Worm (Caenorhabditis elegans) whole organism, late embryonic: ENCODE measurements around the gene flp-24.

Experiments
- K02D7.2 ChIP-seq: sonication (generic microtip); optimal IDR thresholded peaks from 2 replicates; lab custom pipeline; 2017; ENCODE audit warnings: mild to moderate bottlenecking, missing genetic modification characterization, missing compliant biosample characterization
- K09A11.1 ChIP-seq: sonication (generic microtip); optimal IDR thresholded peaks from 2 replicates; lab custom pipeline; 2017; ENCODE audit warnings: antibody characterized with exemption, mild to moderate bottlenecking, missing genetic modification characterization, missing compliant biosample characterization; ENCODE audit not compliant: insufficient read depth
- T23F11.4 ChIP-seq: fragments of 200-800 bp; sonication (Bioruptor generic); optimal IDR thresholded peaks from 2 replicates; lab custom pipeline; 2018; ENCODE audit warnings: mild to moderate bottlenecking, missing genetic modification characterization, missing compliant biosample characterization
- ahr-1 ChIP-seq: sonication (generic microtip); optimal IDR thresholded peaks from 2 replicates; lab custom pipeline; 2016; ENCODE audit warnings: missing genetic modification characterization, missing compliant biosample characterization
- ama-1 ChIP-seq: fragments of 150-350 bp; optimal IDR thresholded peaks from 2 replicates; lab custom pipeline; 2014
- ceh-19 ChIP-seq: fragments of 200-800 bp; sonication (Bioruptor generic); optimal IDR thresholded peaks from 2 replicates; lab custom pipeline; 2018; ENCODE audit warnings: mild to moderate bottlenecking, missing genetic modification characterization, missing compliant biosample characterization
- ceh-22 ChIP-seq: sonication (generic microtip); optimal IDR thresholded peaks from 2 replicates; lab custom pipeline; 2017; ENCODE audit warnings: missing biosample characterization, missing genetic modification characterization
- ceh-31 ChIP-seq: sonication (generic microtip); optimal IDR thresholded peaks from 2 replicates; lab custom pipeline; 2016; ENCODE audit warnings: missing genetic modification characterization, missing compliant biosample characterization
- ceh-34 ChIP-seq: sonication (generic microtip); optimal IDR thresholded peaks from 2 replicates; lab custom pipeline; 2016; ENCODE audit warnings: mild to moderate bottlenecking, missing genetic modification characterization, missing compliant biosample characterization
- ceh-45 ChIP-seq: fragments of 200-800 bp; sonication (Bioruptor generic); IDR thresholded peaks from 2 replicates; pipeline ENCODE4 v1.3.6; 2022; ENCODE audit warnings: missing genetic modification reagents, missing genetic modification characterization, missing compliant biosample characterization
- ceh-48 ChIP-seq: sonication (generic microtip); optimal IDR thresholded peaks from 2 replicates; lab custom pipeline; 2016; ENCODE audit warnings: missing genetic modification characterization, inconsistent platforms, missing compliant biosample characterization
- ceh-6 ChIP-seq: fragments of 200-800 bp; sonication (Bioruptor generic); optimal IDR thresholded peaks from 2 replicates; lab custom pipeline; 2018; ENCODE audit warnings: mild to moderate bottlenecking, missing genetic modification characterization, missing compliant biosample characterization
- ceh-9 ChIP-seq: sonication (generic microtip); optimal IDR thresholded peaks from 2 replicates; lab custom pipeline; 2016; ENCODE audit warnings: mild to moderate bottlenecking, missing genetic modification characterization, inconsistent platforms, missing compliant biosample characterization
- dmd-4 ChIP-seq: sonication (generic microtip); optimal IDR thresholded peaks from 2 replicates; lab custom pipeline; 2016; ENCODE audit warnings: borderline replicate concordance, missing genetic modification characterization, missing compliant biosample characterization
- elt-2 ChIP-seq: sonication (generic microtip); optimal IDR thresholded peaks from 2 replicates; lab custom pipeline; 2016; ENCODE audit warnings: missing genetic modification reagents, missing genetic modification characterization, missing compliant biosample characterization
- eyg-1 ChIP-seq: sonication (generic microtip); optimal IDR thresholded peaks from 2 replicates; lab custom pipeline; 2016; ENCODE audit warnings: missing genotype, missing genetic modification characterization, missing compliant biosample characterization
- fkh-6 ChIP-seq: sonication (generic microtip); optimal IDR thresholded peaks from 2 replicates; lab custom pipeline; 2016; ENCODE audit warnings: missing genetic modification characterization, missing compliant biosample characterization
- gmeb-2 ChIP-seq: sonication (generic microtip); optimal IDR thresholded peaks from 2 replicates; lab custom pipeline; 2016; ENCODE audit warnings: missing genetic modification characterization, inconsistent platforms, missing compliant biosample characterization
- hlh-6 ChIP-seq: sonication (generic microtip); optimal IDR thresholded peaks from 2 replicates; lab custom pipeline; 2016; ENCODE audit warnings: missing genotype, missing genetic modification characterization, missing compliant biosample characterization
- hlh-8 ChIP-seq: sonication (generic microtip); optimal IDR thresholded peaks from 2 replicates; lab custom pipeline; 2016; ENCODE audit warnings: missing genotype, missing genetic modification characterization, missing compliant biosample characterization
- mec-3 ChIP-seq: sonication (generic microtip); optimal IDR thresholded peaks from 2 replicates; lab custom pipeline; 2016; ENCODE audit warnings: borderline replicate concordance, missing genetic modification characterization, missing compliant biosample characterization
- nhr-11 ChIP-seq: fragments of 150-350 bp; optimal IDR thresholded peaks from 2 replicates; lab custom pipeline; 2014; ENCODE audit warnings: missing biosample characterization, missing genetic modification characterization
- pat-9 ChIP-seq: fragments of 200-800 bp; sonication (Bioruptor generic); optimal IDR thresholded peaks from 2 replicates; lab custom pipeline; 2018; ENCODE audit warnings: mild to moderate bottlenecking, missing genetic modification characterization, moderate library complexity, missing compliant biosample characterization
- pax-1 ChIP-seq: fragments of 150-350 bp; optimal IDR thresholded peaks from 2 replicates; lab custom pipeline; 2014; ENCODE audit warnings: missing biosample characterization, missing genetic modification characterization
- pqm-1 ChIP-seq: sonication (generic microtip); optimal IDR thresholded peaks from 2 replicates; lab custom pipeline; 2016; ENCODE audit warnings: missing genetic modification characterization, missing compliant biosample characterization
- ref-2 ChIP-seq: sonication (generic microtip); optimal IDR thresholded peaks from 2 replicates; lab custom pipeline; 2016; ENCODE audit warnings: missing genetic modification characterization, missing compliant biosample characterization
- rnt-1 ChIP-seq: sonication (generic microtip); optimal IDR thresholded peaks from 2 replicates; lab custom pipeline; 2016; ENCODE audit warnings: missing genetic modification characterization, missing compliant biosample characterization
- sdc-2 ChIP-seq: sonication (generic microtip); optimal IDR thresholded peaks from 2 replicates; lab custom pipeline; 2016; ENCODE audit warnings: missing genotype, missing genetic modification characterization, missing compliant biosample characterization
- sox-2 ChIP-seq: fragments of 200-800 bp; sonication (Bioruptor generic); IDR thresholded peaks from 2 replicates; pipeline ENCODE4 v1.3.6; 2022; ENCODE audit warnings: missing genetic modification reagents, missing genetic modification characterization, missing compliant biosample characterization
- tbx-7 ChIP-seq: sonication (generic microtip); optimal IDR thresholded peaks from 2 replicates; lab custom pipeline; 2016; ENCODE audit warnings: missing genotype, missing genetic modification characterization, missing compliant biosample characterization
- unc-3 ChIP-seq, 2 experiments: fragments of 200-800 bp in 1 of 2; sonication (Bioruptor generic) in 1 of 2; sonication (generic microtip) in 1 of 2; conservative IDR thresholded peaks in 1 of 2; optimal IDR thresholded peaks in 1 of 2; 2 replicates each; pipeline versions ENCODE4 v1.3.6 to Lab custom; 2016 to 2022; ENCODE audit warnings: missing compliant biosample characterization in 2 of 2, missing genetic modification characterization in 2 of 2, missing genetic modification reagents in 1 of 2
- unc-55 ChIP-seq: sonication (generic microtip); optimal IDR thresholded peaks from 2 replicates; lab custom pipeline; 2017; ENCODE audit warnings: missing biosample characterization, missing genetic modification reagents, missing genetic modification characterization
- unc-86 ChIP-seq: sonication (generic microtip); optimal IDR thresholded peaks from 2 replicates; lab custom pipeline; 2016; ENCODE audit warnings: missing genetic modification characterization, missing compliant biosample characterization
- zip-5 ChIP-seq: sonication (generic microtip); optimal IDR thresholded peaks from 2 replicates; lab custom pipeline; 2016; ENCODE audit warnings: missing genetic modification characterization, missing compliant biosample characterization

Gene flp-24

ce11 chrIII:696372-696771, 28.5 kb upstream of the flp-24 start, which contains the start of gene sel-15:
Gene sel-15 (minus strand): TSS chrIII:696472.
- TF ChIP-seq sox-2 (GFP tag; lab: Robert Waterston, UW) = no peak
- TF ChIP-seq ceh-19 (GFP tag; lab: Kevin White, UChicago) = no peak
- TF ChIP-seq hlh-6 (tag; lab: Kevin White, UChicago) = no peak
- no peak for TF ChIP-seq fkh-6 (tag; lab: Kevin White, UChicago)
- TF ChIP-seq unc-3 (GFP tag; conservative IDR thresholded peaks at IDR 0.05; lab: Robert Waterston, UW) = no peak
- TF ChIP-seq unc-3 (tag; optimal IDR thresholded peaks at IDR 0.05; lab: Kevin White, UChicago) = no peak
- TF ChIP-seq ama-1 (lab: Kevin White, UChicago) = no peak

- TF ChIP-seq rnt-1 (tag; lab: Kevin White, UChicago) = no peak
These were observed 26.1 kb upstream of the flp-24 start for ce11 chrIII:698814-699213.

ce11 chrIII:710042-710441, 14.9 kb upstream of the flp-24 start:
- TF ChIP-seq pqm-1 (tag; lab: Kevin White, UChicago) (no peak), dmd-4 (tag; lab: Kevin White, UChicago) (peak; percentile 0), ceh-22 (no peak), ceh-34 (peak; percentile 70), rnt-1 (tag; lab: Kevin White, UChicago) (no peak), tbx-7 (tag; lab: Kevin White, UChicago) (no peak), elt-2 (tag; lab: Kevin White, UChicago) (no peak), ceh-9 (tag; lab: Kevin White, UChicago) (no peak), nhr-11 (tag; lab: Kevin White, UChicago) (no peak), mec-3 (no peak)
- TF ChIP-seq, all 69 proteins: peak for 2

ce11 chrIII:728074-728473, 3.2 kb downstream of the flp-24 start:
- TF ChIP-seq zip-5 (tag; lab: Kevin White, UChicago) (no peak), ref-2 (tag; lab: Kevin White, UChicago) (no peak), eyg-1 (no peak), unc-86 (tag; lab: Kevin White, UChicago) (no peak), K09A11.1 (tag; lab: Kevin White, UChicago) (no peak), ceh-45 (GFP tag; lab: Robert Waterston, UW) (no peak), pat-9 (tag; lab: Kevin White, UChicago) (no peak)

- TF ChIP-seq ceh-31 (tag; lab: Kevin White, UChicago) = no peak
- no peak for TF ChIP-seq hlh-6 (tag; lab: Kevin White, UChicago)
- no peak for TF ChIP-seq tbx-7 (tag; lab: Kevin White, UChicago)
- no peak for TF ChIP-seq fkh-6 (tag; lab: Kevin White, UChicago)
- TF ChIP-seq K02D7.2 (tag; lab: Kevin White, UChicago) = no peak
- no peak for TF ChIP-seq ceh-6 (GFP tag; lab: Kevin White, UChicago)
- no peak for TF ChIP-seq gmeb-2
- no peak for TF ChIP-seq T23F11.4 (GFP tag; lab: Kevin White, UChicago)
- no peak for TF ChIP-seq ref-2 (tag; lab: Kevin White, UChicago)
- TF ChIP-seq sdc-2 (tag; lab: Kevin White, UChicago) = no peak
- no peak for TF ChIP-seq ahr-1 (tag; lab: Kevin White, UChicago)
- TF ChIP-seq hlh-8 = no peak
- no peak for TF ChIP-seq unc-55
- no peak for TF ChIP-seq ceh-48
These were observed 3.8 kb downstream of the flp-24 start for ce11 chrIII:728694-729093.

- TF ChIP-seq T23F11.4 (GFP tag; lab: Kevin White, UChicago) (no peak), dmd-4 (tag; lab: Kevin White, UChicago) (no peak), pqm-1 (tag; lab: Kevin White, UChicago) (no peak), pax-1 (tag; lab: Kevin White, UChicago) (no peak)
These were observed 15.5 kb downstream of the flp-24 start, which contains the start of gene idpp-1 for ce11 chrIII:740382-740781. Gene idpp-1 (plus strand): TSS chrIII:740682.
